Worm (Caenorhabditis elegans) whole organism, midembryonic: Measurements from ENCODE around the gene frpr-6.
"Not testable (repeated sequence)": the region's sequence is repeated elsewhere in the genome, so short reads cannot be mapped to it uniquely, and the experiment has no call there.

Experiments
- T22C8.4 ChIP-seq: fragments of 200-800 bp; sonication (Bioruptor generic); IDR thresholded peaks from 2 replicates; pipeline ENCODE4 v1.3.6; 2022; ENCODE audit warnings: missing genetic modification characterization, missing compliant biosample characterization
- flt-1 ChIP-seq: fragments of 200-800 bp; sonication (Bioruptor generic); IDR thresholded peaks from 2 replicates; pipeline ENCODE4 v1.3.6; 2022; ENCODE audit warnings: missing genetic modification characterization, missing compliant biosample characterization
- ref-1 ChIP-seq: fragments of 200-800 bp; sonication (Bioruptor generic); conservative IDR thresholded peaks from 2 replicates; pipeline ENCODE4 v1.3.6; 2022; ENCODE audit warnings: missing genetic modification reagents, missing genetic modification characterization, missing compliant biosample characterization
- ztf-23 ChIP-seq: fragments of 200-800 bp; sonication (Bioruptor generic); IDR thresholded peaks from 2 replicates; pipeline ENCODE4 v1.3.6; 2022; ENCODE audit warnings: missing genetic modification reagents, missing genetic modification characterization, missing compliant biosample characterization

- TF ChIP-seq T22C8.4; flt-1 (GFP tag; lab: Robert Waterston, UW); ref-1 (GFP tag; lab: Robert Waterston, UW); ztf-23: not testable (repeated sequence)
These were observed 9.9 kb downstream of the frpr-6 start for ce11 chrV:9090824-9091798.
